Fruit fly (Drosophila melanogaster) whole organism, embryonic: ENCODE results near the gene CG43333.

ENCODE experiments used
- CG2129 ChIP-seq: fragments of 200-800 bp; sonication (Bioruptor generic); IDR thresholded peaks from 2 replicates; pipeline ENCODE4 v1.3.6; 2022; ENCODE audit warnings: missing biosample characterization, missing genetic modification characterization; ENCODE audit not compliant: partially characterized antibody
- CG4617 ChIP-seq: fragments of 200-800 bp; sonication (Bioruptor generic); optimal IDR thresholded peaks from 3 replicates; lab custom pipeline; 2016; ENCODE audit warnings: missing biosample characterization, missing genetic modification characterization, borderline replicate concordance
- grau ChIP-seq: fragments of 200-800 bp; optimal IDR thresholded peaks from 3 replicates; lab custom pipeline; 2019; ENCODE audit warnings: missing biosample characterization, mild to moderate bottlenecking, missing genetic modification characterization, moderate library complexity
- jumu ChIP-seq: fragments of 200-800 bp; sonication (Bioruptor generic); optimal IDR thresholded peaks from 3 replicates; lab custom pipeline; 2016; ENCODE audit warnings: missing biosample characterization, missing genetic modification characterization
- pita ChIP-seq: fragments of 200-800 bp; sonication (Bioruptor generic); optimal IDR thresholded peaks from 2 replicates; lab custom pipeline; 2017; ENCODE audit warnings: missing biosample characterization, mild to moderate bottlenecking, missing genetic modification characterization
- sisA ChIP-seq: fragments of 200-800 bp; sonication (Bioruptor generic); IDR thresholded peaks from 2 replicates; pipeline ENCODE4 v1.3.6; 2022; ENCODE audit warnings: missing biosample characterization, missing genetic modification characterization
- usp ChIP-seq: fragments of >200 bp; optimal IDR thresholded peaks from 2 replicates; lab custom pipeline; 2017; ENCODE audit warnings: missing biosample characterization, missing genetic modification characterization

dm6 chr2L:14163122-14163521, 17.4 kb downstream of the CG43333 start, which contains the start of gene CG43332:
- TF ChIP-seq CG2129 (GFP tag; lab: Robert Waterston, UW): no peak
- no peak for TF ChIP-seq grau
- TF ChIP-seq usp (GFP tag; lab: Kevin White, UChicago): no peak
- no peak for TF ChIP-seq CG4617 (GFP tag; lab: Kevin White, UChicago)
- no peak for TF ChIP-seq pita (GFP tag; lab: Kevin White, UChicago)
- no peak for TF ChIP-seq jumu
- TF ChIP-seq sisA: no peak
